Fruit fly (Drosophila melanogaster): ENCODE measurements around the gene CG9727.

Gene CG9727

DNA sequence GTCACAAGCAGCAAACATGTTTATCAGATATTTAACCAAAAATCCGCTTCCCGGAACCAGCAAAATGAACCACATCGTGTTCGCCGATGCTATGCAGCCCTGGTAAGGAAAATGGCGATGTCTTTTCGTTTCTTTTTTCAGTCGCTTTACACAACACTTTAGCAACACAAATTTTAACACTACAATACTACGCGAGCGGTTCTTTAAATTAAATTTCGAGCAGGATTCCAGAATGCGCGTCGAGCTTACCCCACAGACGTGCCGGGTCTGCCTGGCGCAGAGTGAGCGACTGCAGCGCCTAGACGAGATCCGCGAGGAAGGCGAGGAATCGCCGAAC lies 547 bp upstream of the CG9727 start, which contains the start of gene Zif (continued):
- TF ChIP-seq CG16779 (GFP tag; IDR thresholded peaks at IDR 0.05) (peak; percentile 61; the same call in 1 of the 2 replicates), CG3726 (GFP tag; IDR thresholded peaks at IDR 0.05) (no peak), CG10366 (GFP tag; IDR thresholded peaks at IDR 0.05) (peak; percentile 43), Hsf (GFP tag; optimal IDR thresholded peaks at IDR 0.05) (peak; percentile 30), salm (tag; optimal IDR thresholded peaks at IDR 0.05) (no peak), CG8478 (optimal IDR thresholded peaks at IDR 0.05) (no peak), ind (GFP tag; optimal IDR thresholded peaks at IDR 0.05) (peak; percentile 50), slp2 (GFP tag; optimal IDR thresholded peaks at IDR 0.05) (no peak), amos (GFP tag; IDR thresholded peaks at IDR 0.05; ENCODE audit: partially characterized antibody) (peak; percentile 56), sens (GFP tag) (peak; percentile 53), Lhr (GFP tag; optimal IDR thresholded peaks at IDR 0.05) (no peak), Dref (GFP tag; IDR thresholded peaks at IDR 0.05) (peak; percentile 54), dati (GFP tag; IDR thresholded peaks at IDR 0.05) (no peak), stc (GFP tag; IDR thresholded peaks at IDR 0.05) (no peak), row (GFP tag; IDR thresholded peaks at IDR 0.05) (peak; percentile 82), kah (GFP tag; optimal IDR thresholded peaks at IDR 0.05) (no peak), Dll (GFP tag; IDR thresholded peaks at IDR 0.05; ENCODE audit: partially characterized antibody) (no peak; the same call in 3 of the 4 replicates), en (GFP tag; optimal IDR thresholded peaks at IDR 0.05) (no peak), az2 (GFP tag; optimal IDR thresholded peaks at IDR 0.05) (peak; percentile 46), maf-S (GFP tag; optimal IDR thresholded peaks at IDR 0.05) (peak; percentile 65), CG9609 (GFP tag; optimal IDR thresholded peaks at IDR 0.05) (peak; percentile 58), CG10209 (GFP tag; optimal IDR thresholded peaks at IDR 0.05) (peak; percentile 19), Spps (tag; optimal IDR thresholded peaks at IDR 0.05) (no peak), org-1 (GFP tag; optimal IDR thresholded peaks at IDR 0.05) (no peak), lab (GFP tag; optimal IDR thresholded peaks at IDR 0.05) (no peak), ci (GFP tag; IDR thresholded peaks at IDR 0.05) (peak; percentile 86), CG17186 (GFP tag; optimal IDR thresholded peaks at IDR 0.05) (peak; percentile 34), Fer1 (GFP tag; optimal IDR thresholded peaks at IDR 0.05) (peak; percentile 39), Dp (GFP tag; optimal IDR thresholded peaks at IDR 0.05) (peak; percentile 72), CG18619 (GFP tag; optimal IDR thresholded peaks at IDR 0.05) (no peak), btn (GFP tag; optimal IDR thresholded peaks at IDR 0.05) (no peak), oc (tag; optimal IDR thresholded peaks at IDR 0.05) (no peak), so (GFP tag; IDR thresholded peaks at IDR 0.05) (no peak), CG16863 (GFP tag; optimal IDR thresholded peaks at IDR 0.05) (no peak), CG31388 (GFP tag; optimal IDR thresholded peaks at IDR 0.05) (no peak), CG33557 (GFP tag; optimal IDR thresholded peaks at IDR 0.05) (no peak), CG12299 (tag; optimal IDR thresholded peaks at IDR 0.05) (no peak), ash1 (GFP tag; optimal IDR thresholded peaks at IDR 0.05) (no peak), CG13775 (GFP tag; optimal IDR thresholded peaks at IDR 0.05) (peak; percentile 12), MTF-1 (GFP tag; optimal IDR thresholded peaks at IDR 0.05; ENCODE audit: borderline replicate concordance) (no peak), Poxn (GFP tag; IDR thresholded peaks at IDR 0.05) (no peak), run (tag; optimal IDR thresholded peaks at IDR 0.05) (no peak), lbe (GFP tag; optimal IDR thresholded peaks at IDR 0.05) (no peak), CG2678 (tag; optimal IDR thresholded peaks at IDR 0.05) (no peak), D (optimal IDR thresholded peaks at IDR 0.05) (no peak), D (GFP tag; optimal IDR thresholded peaks at IDR 0.05) (no peak), CG5245 (GFP tag; optimal IDR thresholded peaks at IDR 0.05) (peak; percentile 38), Blimp-1 (GFP tag; optimal IDR thresholded peaks at IDR 0.05) (no peak), tup (GFP tag; optimal IDR thresholded peaks at IDR 0.05) (no peak), Hr78 (GFP tag; optimal IDR thresholded peaks at IDR 0.05) (no peak), Hr3 (GFP tag; optimal IDR thresholded peaks at IDR 0.05) (peak; percentile 33), CG30403 (GFP tag; optimal IDR thresholded peaks at IDR 0.05) (peak; percentile 31)

All from whole organism, embryonic.